Fruit fly (Drosophila melanogaster) whole organism, embryonic: ENCODE results near the gene bark.
A peak's percentile ranks its signal among the peaks of the same experiment; 100 is the strongest.

Experiments used
- Ada2b ChIP-seq: fragments of 200-800 bp; sonication (Bioruptor generic); IDR thresholded peaks from 2 replicates; pipeline ENCODE4 v1.3.6; 2022; ENCODE audit warnings: missing biosample characterization, missing genetic modification characterization
- Antp ChIP-seq: fragments of 200-800 bp; sonication (Bioruptor generic); optimal IDR thresholded peaks from 3 replicates; lab custom pipeline; 2016; ENCODE audit warnings: missing biosample characterization, missing genetic modification characterization
- CG11398 ChIP-seq: fragments of 200-800 bp; sonication (Bioruptor generic); optimal IDR thresholded peaks from 2 replicates; lab custom pipeline; 2016; ENCODE audit warnings: missing biosample characterization, missing genetic modification characterization
- CG11696 ChIP-seq: fragments of 200-800 bp; sonication (Bioruptor generic); IDR thresholded peaks from 2 replicates; pipeline ENCODE4 v1.3.6; 2022; ENCODE audit warnings: missing biosample characterization, missing genetic modification characterization
- CG12071 ChIP-seq: fragments of 200-800 bp; sonication (Bioruptor generic); optimal IDR thresholded peaks from 3 replicates; lab custom pipeline; 2018; ENCODE audit warnings: missing biosample characterization, mild to moderate bottlenecking, missing genetic modification characterization
- CG13624 ChIP-seq: fragments of 200-800 bp; sonication (Bioruptor generic); optimal IDR thresholded peaks from 2 replicates; lab custom pipeline; 2016; ENCODE audit warnings: missing biosample characterization, missing genetic modification characterization
- CG1529 ChIP-seq: fragments of 200-800 bp; sonication (Bioruptor generic); optimal IDR thresholded peaks from 3 replicates; lab custom pipeline; 2018; ENCODE audit warnings: missing biosample characterization, missing genetic modification characterization
- CG15479 ChIP-seq: fragments of 200-800 bp; sonication (Bioruptor generic); optimal IDR thresholded peaks from 3 replicates; lab custom pipeline; 2019; ENCODE audit warnings: missing biosample characterization, mild to moderate bottlenecking, missing genetic modification characterization, moderate library complexity
- CG1603 ChIP-seq: fragments of 200-800 bp; sonication (Bioruptor generic); optimal IDR thresholded peaks from 2 replicates; lab custom pipeline; 2019; ENCODE audit warnings: missing biosample characterization, mild to moderate bottlenecking, missing genetic modification characterization, moderate library complexity
- CG16779 ChIP-seq: fragments of 200-800 bp; sonication (Bioruptor generic); IDR thresholded peaks from 2 replicates; pipeline ENCODE4 v1.3.6; 2022; ENCODE audit warnings: missing biosample characterization, missing genetic modification characterization
- CG16863 ChIP-seq: fragments of 200-800 bp; sonication (Bioruptor generic); optimal IDR thresholded peaks from 3 replicates; lab custom pipeline; 2016; ENCODE audit warnings: missing biosample characterization, missing genetic modification characterization
- CG17612 ChIP-seq: fragments of 200-800 bp; sonication (Bioruptor generic); IDR thresholded peaks from 2 replicates; pipeline ENCODE4 v1.3.6; 2022; ENCODE audit warnings: missing biosample characterization, missing genetic modification characterization
- CG2120 ChIP-seq: fragments of 200-800 bp; sonication (Bioruptor generic); optimal IDR thresholded peaks from 3 replicates; lab custom pipeline; 2016; ENCODE audit warnings: missing biosample characterization, missing genetic modification characterization
- CG4707 ChIP-seq: fragments of 200-800 bp; sonication (Bioruptor generic); optimal IDR thresholded peaks from 2 replicates; lab custom pipeline; 2018; ENCODE audit warnings: missing biosample characterization, mild to moderate bottlenecking, missing genetic modification characterization, moderate library complexity
- CG5245 ChIP-seq: fragments of 200-800 bp; sonication (Bioruptor generic); optimal IDR thresholded peaks from 3 replicates; lab custom pipeline; 2016; ENCODE audit warnings: missing biosample characterization, missing genetic modification characterization
- CG6683 ChIP-seq: fragments of 200-800 bp; sonication (Bioruptor generic); optimal IDR thresholded peaks from 2 replicates; lab custom pipeline; 2017; ENCODE audit warnings: missing biosample characterization, mild to moderate bottlenecking, missing genetic modification characterization, missing genetic modification reagents
- CG6813 ChIP-seq: fragments of 200-800 bp; sonication (Bioruptor generic); optimal IDR thresholded peaks from 2 replicates; lab custom pipeline; 2017; ENCODE audit warnings: missing biosample characterization, missing genetic modification characterization, mild to moderate bottlenecking, moderate library complexity, missing genetic modification reagents
- CG7357 ChIP-seq: fragments of 200-800 bp; sonication (Bioruptor generic); IDR thresholded peaks from 3 replicates; pipeline ENCODE4 v1.3.6; 2022; ENCODE audit warnings: missing biosample characterization, missing genetic modification characterization
- CkIIα-i1 ChIP-seq: fragments of 200-800 bp; sonication (Bioruptor generic); IDR thresholded peaks from 2 replicates; pipeline ENCODE4 v1.3.6; 2022; ENCODE audit warnings: missing biosample characterization, missing genetic modification characterization
- Dad ChIP-seq: fragments of 200-800 bp; sonication (Bioruptor generic); optimal IDR thresholded peaks from 3 replicates; lab custom pipeline; 2016; ENCODE audit warnings: missing biosample characterization, missing genetic modification characterization
- Drgx ChIP-seq: fragments of 200-800 bp; sonication (Bioruptor generic); IDR thresholded peaks from 2 replicates; pipeline ENCODE4 v1.3.6; 2022; ENCODE audit warnings: missing biosample characterization, missing genetic modification characterization
- Elba2 ChIP-seq: fragments of 200-800 bp; sonication (Bioruptor generic); optimal IDR thresholded peaks from 3 replicates; lab custom pipeline; 2016; ENCODE audit warnings: missing biosample characterization, missing genetic modification characterization
- Fer3 ChIP-seq: fragments of 200-800 bp; sonication (Bioruptor generic); optimal IDR thresholded peaks from 2 replicates; lab custom pipeline; 2018; ENCODE audit warnings: missing biosample characterization, mild to moderate bottlenecking, missing genetic modification characterization, moderate library complexity
- HLHmδ ChIP-seq: fragments of 200-800 bp; sonication (Bioruptor generic); optimal IDR thresholded peaks from 2 replicates; lab custom pipeline; 2018; ENCODE audit warnings: missing biosample characterization, mild to moderate bottlenecking, missing genetic modification characterization, moderate library complexity
- Hmx ChIP-seq: fragments of 200-800 bp; sonication (Bioruptor generic); optimal IDR thresholded peaks from 2 replicates; lab custom pipeline; 2016; ENCODE audit warnings: missing biosample characterization, missing genetic modification characterization
- Hr3 ChIP-seq: fragments of 200-800 bp; sonication (Bioruptor generic); optimal IDR thresholded peaks from 3 replicates; lab custom pipeline; 2016; ENCODE audit warnings: missing biosample characterization, missing genetic modification characterization
- Lhr ChIP-seq: fragments of 200-800 bp; sonication (Bioruptor generic); optimal IDR thresholded peaks from 3 replicates; lab custom pipeline; 2017; ENCODE audit warnings: mild to moderate bottlenecking, missing biosample characterization, missing genetic modification reagents, missing genetic modification characterization
- Mes4 ChIP-seq: fragments of 200-800 bp; sonication (Bioruptor generic); optimal IDR thresholded peaks from 2 replicates; lab custom pipeline; 2016; ENCODE audit warnings: missing biosample characterization, missing genetic modification characterization
- Poxn ChIP-seq: fragments of 200-800 bp; sonication (Bioruptor generic); IDR thresholded peaks from 2 replicates; pipeline ENCODE4 v1.3.6; 2022; ENCODE audit warnings: missing biosample characterization, missing genetic modification characterization
- Sin3A ChIP-seq: fragments of >200 bp; optimal IDR thresholded peaks from 2 replicates; lab custom pipeline; 2018
- Vsx1 ChIP-seq: fragments of 200-800 bp; sonication (Bioruptor generic); optimal IDR thresholded peaks from 2 replicates; lab custom pipeline; 2017; ENCODE audit warnings: missing biosample characterization, mild to moderate bottlenecking, missing genetic modification characterization, missing genetic modification reagents
- ap ChIP-seq: fragments of 200-800 bp; sonication (Bioruptor generic); IDR thresholded peaks from 2 replicates; pipeline ENCODE4 v1.3.6; 2022; ENCODE audit warnings: missing biosample characterization, missing genetic modification characterization
- bcd ChIP-seq: fragments of 200-800 bp; sonication (Bioruptor generic); optimal IDR thresholded peaks from 2 replicates; lab custom pipeline; 2017; ENCODE audit warnings: missing biosample characterization, mild to moderate bottlenecking, missing genetic modification characterization
- bsh ChIP-seq, 2 experiments: fragments of 200-800 bp; sonication (Bioruptor generic); optimal IDR thresholded peaks; 2 replicates each; lab custom pipeline; 2017 to 2018; ENCODE audit warnings: mild to moderate bottlenecking in 2 of 2, missing biosample characterization in 2 of 2, missing genetic modification characterization in 2 of 2, moderate library complexity in 1 of 2
- caup ChIP-seq: fragments of 200-800 bp; sonication (Bioruptor generic); optimal IDR thresholded peaks from 3 replicates; lab custom pipeline; 2017; ENCODE audit warnings: missing biosample characterization, mild to moderate bottlenecking, missing genetic modification characterization, moderate library complexity; ENCODE audit not compliant: severe bottlenecking
- chm ChIP-seq: fragments of 200-800 bp; sonication (Bioruptor generic); IDR thresholded peaks from 2 replicates; pipeline ENCODE4 v1.3.6; 2022; ENCODE audit warnings: missing biosample characterization, missing genetic modification characterization
- dpn ChIP-seq, 2 experiments: fragments of 200-800 bp; sonication (Bioruptor generic); optimal IDR thresholded peaks; 3 replicates each; lab custom pipeline; 2016; ENCODE audit warnings: missing biosample characterization in 2 of 2, missing genetic modification characterization in 2 of 2
- ems ChIP-seq: fragments of 200-800 bp; sonication (Bioruptor generic); optimal IDR thresholded peaks from 3 replicates; lab custom pipeline; 2016; ENCODE audit warnings: missing biosample characterization, missing genetic modification characterization
- eyg ChIP-seq: fragments of 200-800 bp; sonication (Bioruptor generic); optimal IDR thresholded peaks from 3 replicates; lab custom pipeline; 2016; ENCODE audit warnings: missing biosample characterization, missing genetic modification characterization
- fu2 ChIP-seq: fragments of 200-800 bp; sonication (Bioruptor generic); optimal IDR thresholded peaks from 2 replicates; lab custom pipeline; 2016; ENCODE audit warnings: missing biosample characterization, missing genetic modification characterization
- hkb ChIP-seq, 2 experiments: fragments of 200-800 bp in 1 of 2; fragments of >200 bp in 1 of 2; sonication (Bioruptor generic) in 1 of 2; IDR thresholded peaks in 1 of 2; optimal IDR thresholded peaks in 1 of 2; 2 replicates each; pipeline versions ENCODE4 v1.3.6 to Lab custom; 2017 to 2022; ENCODE audit warnings: missing biosample characterization in 1 of 2, missing genetic modification characterization in 1 of 2
- lilli ChIP-seq: fragments of 200-800 bp; sonication (Bioruptor generic); optimal IDR thresholded peaks from 3 replicates; lab custom pipeline; 2016; ENCODE audit warnings: missing biosample characterization, missing genetic modification characterization
- lola ChIP-seq, 3 experiments: fragments of >200 bp in 2 of 3; fragments of 200-800 bp in 1 of 3; sonication (Bioruptor generic) in 1 of 3; optimal IDR thresholded peaks; 2 replicates each; lab custom pipeline; 2017 to 2019; ENCODE audit warnings: missing biosample characterization in 3 of 3, missing genetic modification characterization in 3 of 3, mild to moderate bottlenecking in 1 of 3, moderate library complexity in 1 of 3
- nerfin-2 ChIP-seq: fragments of 200-800 bp; sonication (Bioruptor generic); IDR thresholded peaks from 2 replicates; pipeline ENCODE4 v1.3.6; 2022; ENCODE audit warnings: missing biosample characterization, missing genetic modification characterization; ENCODE audit not compliant: partially characterized antibody
- peb ChIP-seq: fragments of 200-800 bp; sonication (Bioruptor generic); IDR thresholded peaks from 2 replicates; pipeline ENCODE4 v1.3.6; 2022; ENCODE audit warnings: missing biosample characterization, missing genetic modification characterization
- psq ChIP-seq: fragments of 200-800 bp; sonication (Bioruptor generic); optimal IDR thresholded peaks from 2 replicates; lab custom pipeline; 2017; ENCODE audit warnings: missing biosample characterization, missing genetic modification characterization
- seq ChIP-seq: fragments of 200-800 bp; sonication (Bioruptor generic); IDR thresholded peaks from 2 replicates; pipeline ENCODE4 v1.3.6; 2022; ENCODE audit warnings: missing biosample characterization, missing genetic modification characterization
- slou ChIP-seq: fragments of 200-800 bp; sonication (Bioruptor generic); optimal IDR thresholded peaks from 3 replicates; lab custom pipeline; 2016; ENCODE audit warnings: missing biosample characterization, missing genetic modification characterization
- so ChIP-seq: fragments of 200-800 bp; sonication (Bioruptor generic); IDR thresholded peaks from 3 replicates; pipeline ENCODE4 v1.3.6; 2022; ENCODE audit warnings: missing biosample characterization, missing genetic modification characterization
- wdn ChIP-seq: fragments of 200-800 bp; sonication (Bioruptor generic); IDR thresholded peaks from 2 replicates; pipeline ENCODE4 v1.3.6; 2022; ENCODE audit warnings: missing biosample characterization, missing genetic modification characterization
- wor ChIP-seq: fragments of 200-800 bp; sonication (Bioruptor generic); IDR thresholded peaks from 2 replicates; pipeline ENCODE4 v1.3.6; 2022; ENCODE audit warnings: missing biosample characterization, missing genetic modification characterization

bark gene

dm6 chr2L:3748691-3749090 is 38.3 kb upstream of the bark start (continued):
- TF ChIP-seq CG17612 (GFP tag; lab: Robert Waterston, UW): no peak
- no peak for TF ChIP-seq CG16863
- TF ChIP-seq CG12071 (GFP tag; lab: Kevin White, UChicago): peak; percentile 46
- TF ChIP-seq Mes4 (GFP tag; lab: Kevin White, UChicago): no peak
- no peak for TF ChIP-seq wdn (GFP tag; lab: Robert Waterston, UW)
- no peak for TF ChIP-seq CG6683 (GFP tag; lab: Kevin White, UChicago)
- no peak for TF ChIP-seq fu2 (GFP tag; lab: Kevin White, UChicago)
- no peak for TF ChIP-seq slou (GFP tag; lab: Kevin White, UChicago)
- no peak for TF ChIP-seq CkIIα-i1 (GFP tag; lab: Robert Waterston, UW)
- no peak for TF ChIP-seq Hr3
- no peak for TF ChIP-seq CG13624
- TF ChIP-seq chm (GFP tag; lab: Robert Waterston, UW): 0 out of 2 replicates have a peak, but pooled peaks have one; percentile 25
- TF ChIP-seq lola (GFP tag; optimal IDR thresholded peaks at IDR 0.05; lab: Kevin White, UChicago): no peak
- TF ChIP-seq eyg (GFP tag; lab: Kevin White, UChicago): peak; percentile 3
- no peak for TF ChIP-seq CG7357 (GFP tag; lab: Robert Waterston, UW)
- TF ChIP-seq HLHmδ (GFP tag; lab: Kevin White, UChicago): no peak
- TF ChIP-seq caup (GFP tag; lab: Kevin White, UChicago): no peak
- no peak for TF ChIP-seq Elba2 (GFP tag; lab: Kevin White, UChicago)
- no peak for TF ChIP-seq seq
- TF ChIP-seq Lhr (GFP tag; lab: Kevin White, UChicago): no peak
- TF ChIP-seq CG4707 (GFP tag; lab: Kevin White, UChicago): no peak
- TF ChIP-seq so: no peak
- no peak for TF ChIP-seq CG11398 (GFP tag; lab: Kevin White, UChicago)
- no peak for TF ChIP-seq hkb (optimal IDR thresholded peaks at IDR 0.05; lab: Kevin White, UChicago)
- TF ChIP-seq hkb (GFP tag; IDR thresholded peaks at IDR 0.05; lab: Robert Waterston, UW): no peak
- TF ChIP-seq CG1603 (tag; lab: Kevin White, UChicago): peak; percentile 29
- no peak for TF ChIP-seq psq (GFP tag; lab: Kevin White, UChicago)
- no peak for TF ChIP-seq Vsx1 (GFP tag; lab: Kevin White, UChicago)
- TF ChIP-seq CG11696 (GFP tag; lab: Robert Waterston, UW): no peak
- TF ChIP-seq Poxn (GFP tag; lab: Robert Waterston, UW): no peak
- TF ChIP-seq bcd: peak; percentile 17
- TF ChIP-seq Hmx (GFP tag; lab: Kevin White, UChicago): no peak
- no peak for TF ChIP-seq peb (GFP tag; lab: Robert Waterston, UW)
- peak in 1 of 2 experiments; percentile 40 for TF ChIP-seq dpn (GFP tag; optimal IDR thresholded peaks at IDR 0.05; lab: Kevin White, UChicago)
- TF ChIP-seq CG16779 (GFP tag; lab: Robert Waterston, UW): no peak
- TF ChIP-seq Ada2b: peak; percentile 11; the same call in 1 of the 2 replicates
- no peak for TF ChIP-seq Sin3A (lab: Kevin White, UChicago)
- TF ChIP-seq CG2120 (GFP tag; lab: Kevin White, UChicago): peak; percentile 49
- peak; percentile 13 for TF ChIP-seq Fer3 (tag; lab: Kevin White, UChicago)
- no peak for TF ChIP-seq Dad (GFP tag; lab: Kevin White, UChicago)
- no peak for TF ChIP-seq ap (GFP tag; lab: Robert Waterston, UW)
- no peak for TF ChIP-seq CG1529
- TF ChIP-seq wor (GFP tag; lab: Robert Waterston, UW): no peak
- no peak for TF ChIP-seq ems (GFP tag; lab: Kevin White, UChicago)
- no peak for TF ChIP-seq CG6813
- no peak for TF ChIP-seq CG5245 (GFP tag; lab: Kevin White, UChicago)
- TF ChIP-seq Antp (GFP tag; lab: Kevin White, UChicago): no peak
- peak; percentile 39 for TF ChIP-seq lilli (GFP tag; lab: Kevin White, UChicago)
- no peak for TF ChIP-seq nerfin-2 (GFP tag; lab: Robert Waterston, UW)
- TF ChIP-seq Drgx (GFP tag; lab: Robert Waterston, UW): no peak
- no peak for TF ChIP-seq CG15479
- no peak for TF ChIP-seq bsh (GFP tag; optimal IDR thresholded peaks at IDR 0.05; lab: Kevin White, UChicago)
